Fruit fly (Drosophila melanogaster) whole organism, embryonic: ENCODE results near the gene CG3222.

Experiments
- Ada2b ChIP-seq: fragments of 200-800 bp; sonication (Bioruptor generic); IDR thresholded peaks from 2 replicates; pipeline ENCODE4 v1.3.6; 2022; ENCODE audit warnings: missing biosample characterization, missing genetic modification characterization
- Atf-2 ChIP-seq: fragments of 200-800 bp; sonication (Bioruptor generic); optimal IDR thresholded peaks from 2 replicates; lab custom pipeline; 2016; ENCODE audit warnings: missing biosample characterization, missing genetic modification characterization
- Awh ChIP-seq: fragments of 200-800 bp; sonication (Bioruptor generic); IDR thresholded peaks from 2 replicates; pipeline ENCODE4, ENCODE4 v1.3.6; 2022; ENCODE audit warnings: missing biosample characterization, missing genetic modification characterization
- CG10431 ChIP-seq: fragments of 200-800 bp; sonication (Bioruptor generic); optimal IDR thresholded peaks from 3 replicates; lab custom pipeline; 2018; ENCODE audit warnings: missing biosample characterization, mild to moderate bottlenecking, missing genetic modification characterization
- CG12659 ChIP-seq: fragments of 200-800 bp; sonication (Bioruptor generic); optimal IDR thresholded peaks from 3 replicates; lab custom pipeline; 2017; ENCODE audit warnings: mild to moderate bottlenecking, missing biosample characterization, missing genetic modification reagents, missing genetic modification characterization
- CG14441 ChIP-seq: fragments of 200-800 bp; sonication (Bioruptor generic); IDR thresholded peaks from 2 replicates; pipeline ENCODE4 v1.3.6; 2022; ENCODE audit warnings: missing biosample characterization, missing genetic modification characterization
- CG15011 ChIP-seq: fragments of 200-800 bp; sonication (Bioruptor generic); optimal IDR thresholded peaks from 3 replicates; lab custom pipeline; 2018; ENCODE audit warnings: missing biosample characterization, mild to moderate bottlenecking, missing genetic modification characterization
- CG16815 ChIP-seq: fragments of 200-800 bp; sonication (Bioruptor generic); optimal IDR thresholded peaks from 3 replicates; lab custom pipeline; 2017; ENCODE audit warnings: missing biosample characterization, mild to moderate bottlenecking, missing genetic modification characterization
- CG1832 ChIP-seq: fragments of 200-800 bp; sonication (Bioruptor generic); optimal IDR thresholded peaks from 2 replicates; lab custom pipeline; 2017; ENCODE audit warnings: missing biosample characterization, mild to moderate bottlenecking, missing genetic modification characterization, inconsistent platforms
- CG2875 ChIP-seq: fragments of 200-800 bp; sonication (Bioruptor generic); optimal IDR thresholded peaks from 2 replicates; lab custom pipeline; 2017; ENCODE audit warnings: missing biosample characterization, mild to moderate bottlenecking, missing genetic modification characterization, missing genetic modification reagents
- CG34224 ChIP-seq: fragments of 200-800 bp; sonication (Bioruptor generic); IDR thresholded peaks from 3 replicates; pipeline ENCODE4 v1.3.6; 2022; ENCODE audit warnings: missing biosample characterization, missing genetic modification characterization; ENCODE audit not compliant: partially characterized antibody
- CG4730 ChIP-seq: fragments of 200-800 bp; sonication (Bioruptor generic); IDR thresholded peaks from 2 replicates; pipeline ENCODE4 v1.3.6; 2022; ENCODE audit warnings: missing biosample characterization, missing genetic modification characterization
- CG7372 ChIP-seq: fragments of 200-800 bp; sonication (Bioruptor generic); IDR thresholded peaks from 2 replicates; pipeline ENCODE4 v1.3.6; 2022; ENCODE audit warnings: missing biosample characterization, missing genetic modification characterization
- CG7556 ChIP-seq: fragments of 200-800 bp; sonication (Bioruptor generic); optimal IDR thresholded peaks from 2 replicates; lab custom pipeline; 2017; ENCODE audit warnings: missing biosample characterization, mild to moderate bottlenecking, missing genetic modification characterization
- CG8944 ChIP-seq: fragments of 200-800 bp; sonication (Bioruptor generic); optimal IDR thresholded peaks from 3 replicates; lab custom pipeline; 2016; ENCODE audit warnings: missing biosample characterization, missing genetic modification characterization
- Ets65A ChIP-seq: fragments of 200-800 bp; sonication (Bioruptor generic); peaks from one replicate; lab custom pipeline; 2016; ENCODE audit warnings: missing biosample characterization, missing genetic modification characterization
- Fer3 ChIP-seq: fragments of 200-800 bp; sonication (Bioruptor generic); optimal IDR thresholded peaks from 2 replicates; lab custom pipeline; 2018; ENCODE audit warnings: missing biosample characterization, mild to moderate bottlenecking, missing genetic modification characterization, moderate library complexity
- HLH4C ChIP-seq: fragments of 200-800 bp; sonication (Bioruptor generic); IDR thresholded peaks from 3 replicates; pipeline ENCODE4 v1.3.6; 2022; ENCODE audit warnings: missing biosample characterization, missing genetic modification characterization; ENCODE audit not compliant: partially characterized antibody
- HLH54F ChIP-seq: fragments of 200-800 bp; sonication (Bioruptor generic); optimal IDR thresholded peaks from 3 replicates; lab custom pipeline; 2016; ENCODE audit warnings: missing biosample characterization, missing genetic modification characterization
- HmgZ ChIP-seq: fragments of 200-800 bp; sonication (Bioruptor generic); optimal IDR thresholded peaks from 2 replicates; lab custom pipeline; 2018; ENCODE audit warnings: missing biosample characterization, mild to moderate bottlenecking, missing genetic modification characterization
- Lpt ChIP-seq: fragments of >200 bp; optimal IDR thresholded peaks from 2 replicates; lab custom pipeline; 2018; ENCODE audit warnings: missing biosample characterization, missing genetic modification characterization
- NFAT ChIP-seq: fragments of 200-800 bp; sonication (Bioruptor generic); IDR thresholded peaks from 2 replicates; pipeline ENCODE4 v1.3.6; 2022; ENCODE audit warnings: missing biosample characterization, missing genetic modification characterization
- YL-1 ChIP-seq: fragments of 200-800 bp; sonication (Bioruptor generic); optimal IDR thresholded peaks from 3 replicates; lab custom pipeline; 2017; ENCODE audit warnings: missing biosample characterization, mild to moderate bottlenecking, missing genetic modification characterization
- amos ChIP-seq: fragments of 200-800 bp; sonication (Bioruptor generic); IDR thresholded peaks from 2 replicates; pipeline ENCODE4 v1.3.6; 2022; ENCODE audit warnings: missing biosample characterization, missing genetic modification characterization; ENCODE audit not compliant: partially characterized antibody
- ash1 ChIP-seq: fragments of 200-800 bp; sonication (Bioruptor generic); optimal IDR thresholded peaks from 2 replicates; lab custom pipeline; 2018; ENCODE audit warnings: missing biosample characterization, mild to moderate bottlenecking, missing genetic modification characterization
- ato ChIP-seq: fragments of 200-800 bp; sonication (Bioruptor generic); IDR thresholded peaks from 2 replicates; pipeline ENCODE4 v1.3.6; 2022; ENCODE audit warnings: missing biosample characterization, missing genetic modification characterization; ENCODE audit not compliant: partially characterized antibody
- caup ChIP-seq: fragments of 200-800 bp; sonication (Bioruptor generic); optimal IDR thresholded peaks from 3 replicates; lab custom pipeline; 2017; ENCODE audit warnings: missing biosample characterization, mild to moderate bottlenecking, missing genetic modification characterization, moderate library complexity; ENCODE audit not compliant: severe bottlenecking
- cg ChIP-seq: fragments of 200-800 bp; sonication (Bioruptor generic); optimal IDR thresholded peaks from 3 replicates; lab custom pipeline; 2019; ENCODE audit warnings: missing biosample characterization, mild to moderate bottlenecking, missing genetic modification characterization, moderate library complexity
- crc ChIP-seq: fragments of 200-800 bp; sonication (Bioruptor generic); optimal IDR thresholded peaks from 2 replicates; lab custom pipeline; 2016; ENCODE audit warnings: missing biosample characterization, missing genetic modification characterization
- cwo ChIP-seq: fragments of 200-800 bp; sonication (Bioruptor generic); optimal IDR thresholded peaks from 3 replicates; lab custom pipeline; 2017; ENCODE audit warnings: missing biosample characterization, missing genetic modification characterization, mild to moderate bottlenecking, moderate library complexity, missing genetic modification reagents
- dimm ChIP-seq: fragments of 200-800 bp; sonication (Bioruptor generic); IDR thresholded peaks from 2 replicates; pipeline ENCODE4 v1.3.6; 2022; ENCODE audit warnings: missing biosample characterization, missing genetic modification characterization
- eve ChIP-seq, 2 experiments: fragments of >200 bp; optimal IDR thresholded peaks; 2 replicates each; lab custom pipeline; 2017; ENCODE audit warnings: missing biosample characterization in 2 of 2, missing genetic modification characterization in 2 of 2
- ftz-f1 ChIP-seq: fragments of 200-800 bp; sonication (Bioruptor generic); optimal IDR thresholded peaks from 2 replicates; lab custom pipeline; 2016; ENCODE audit warnings: missing biosample characterization, missing genetic modification characterization
- insv ChIP-seq, 2 experiments: fragments of 200-800 bp; sonication (Bioruptor generic); optimal IDR thresholded peaks; 3 replicates each; lab custom pipeline; 2016 to 2018; ENCODE audit warnings: missing biosample characterization in 2 of 2, missing genetic modification characterization in 2 of 2
- ken ChIP-seq: fragments of 200-800 bp; sonication (Bioruptor generic); IDR thresholded peaks from 3 replicates; pipeline ENCODE4 v1.3.6; 2022; ENCODE audit warnings: missing biosample characterization, missing genetic modification characterization
- lola ChIP-seq, 3 experiments: fragments of >200 bp in 2 of 3; fragments of 200-800 bp in 1 of 3; sonication (Bioruptor generic) in 1 of 3; optimal IDR thresholded peaks; 2 replicates each; lab custom pipeline; 2017 to 2019; ENCODE audit warnings: missing biosample characterization in 3 of 3, missing genetic modification characterization in 3 of 3, mild to moderate bottlenecking in 1 of 3, moderate library complexity in 1 of 3
- luna ChIP-seq: fragments of 200-800 bp; sonication (Bioruptor generic); optimal IDR thresholded peaks from 2 replicates; lab custom pipeline; 2016; ENCODE audit warnings: missing biosample characterization, missing genetic modification characterization
- nau ChIP-seq: fragments of 200-800 bp; sonication (Bioruptor generic); optimal IDR thresholded peaks from 3 replicates; lab custom pipeline; 2017; ENCODE audit warnings: missing biosample characterization, mild to moderate bottlenecking, missing genetic modification characterization, missing genetic modification reagents
- odd ChIP-seq: fragments of 200-800 bp; sonication (Bioruptor generic); optimal IDR thresholded peaks from 2 replicates; lab custom pipeline; 2017; ENCODE audit warnings: missing biosample characterization, mild to moderate bottlenecking, missing genetic modification characterization
- pb ChIP-seq: fragments of 200-800 bp; sonication (Bioruptor generic); optimal IDR thresholded peaks from 3 replicates; lab custom pipeline; 2016; ENCODE audit warnings: missing biosample characterization, missing genetic modification characterization
- psq ChIP-seq: fragments of 200-800 bp; sonication (Bioruptor generic); optimal IDR thresholded peaks from 2 replicates; lab custom pipeline; 2017; ENCODE audit warnings: missing biosample characterization, missing genetic modification characterization
- ro ChIP-seq: fragments of 200-800 bp; sonication (Bioruptor generic); IDR thresholded peaks from 2 replicates; pipeline ENCODE4 v1.3.6; 2022; ENCODE audit warnings: missing biosample characterization, missing genetic modification characterization
- sim ChIP-seq: fragments of 200-800 bp; sonication (Bioruptor generic); IDR thresholded peaks from 2 replicates; pipeline ENCODE4 v1.3.6; 2022; ENCODE audit warnings: missing biosample characterization, missing genetic modification characterization
- sisA ChIP-seq: fragments of 200-800 bp; sonication (Bioruptor generic); IDR thresholded peaks from 2 replicates; pipeline ENCODE4 v1.3.6; 2022; ENCODE audit warnings: missing biosample characterization, missing genetic modification characterization
- slbo ChIP-seq: fragments of 200-800 bp; sonication (Bioruptor generic); IDR thresholded peaks from 2 replicates; pipeline ENCODE4 v1.3.6; 2022; ENCODE audit warnings: missing biosample characterization, missing genetic modification characterization
- tgo ChIP-seq: fragments of 200-800 bp; sonication (Bioruptor generic); IDR thresholded peaks from 3 replicates; pipeline ENCODE4 v1.3.6; 2022; ENCODE audit warnings: missing biosample characterization, missing genetic modification characterization
- tna ChIP-seq: fragments of 200-800 bp; sonication (Bioruptor generic); IDR thresholded peaks from 2 replicates; pipeline ENCODE4 v1.3.6; 2022; ENCODE audit warnings: missing biosample characterization, missing genetic modification characterization; ENCODE audit not compliant: partially characterized antibody
- tup ChIP-seq: fragments of 200-800 bp; sonication (Bioruptor generic); optimal IDR thresholded peaks from 2 replicates; lab custom pipeline; 2016; ENCODE audit warnings: missing biosample characterization, mild to moderate bottlenecking, missing genetic modification characterization, moderate library complexity
- yki ChIP-seq: fragments of >200 bp; optimal IDR thresholded peaks from 3 replicates; lab custom pipeline; 2018

CG3222 gene

DNA sequence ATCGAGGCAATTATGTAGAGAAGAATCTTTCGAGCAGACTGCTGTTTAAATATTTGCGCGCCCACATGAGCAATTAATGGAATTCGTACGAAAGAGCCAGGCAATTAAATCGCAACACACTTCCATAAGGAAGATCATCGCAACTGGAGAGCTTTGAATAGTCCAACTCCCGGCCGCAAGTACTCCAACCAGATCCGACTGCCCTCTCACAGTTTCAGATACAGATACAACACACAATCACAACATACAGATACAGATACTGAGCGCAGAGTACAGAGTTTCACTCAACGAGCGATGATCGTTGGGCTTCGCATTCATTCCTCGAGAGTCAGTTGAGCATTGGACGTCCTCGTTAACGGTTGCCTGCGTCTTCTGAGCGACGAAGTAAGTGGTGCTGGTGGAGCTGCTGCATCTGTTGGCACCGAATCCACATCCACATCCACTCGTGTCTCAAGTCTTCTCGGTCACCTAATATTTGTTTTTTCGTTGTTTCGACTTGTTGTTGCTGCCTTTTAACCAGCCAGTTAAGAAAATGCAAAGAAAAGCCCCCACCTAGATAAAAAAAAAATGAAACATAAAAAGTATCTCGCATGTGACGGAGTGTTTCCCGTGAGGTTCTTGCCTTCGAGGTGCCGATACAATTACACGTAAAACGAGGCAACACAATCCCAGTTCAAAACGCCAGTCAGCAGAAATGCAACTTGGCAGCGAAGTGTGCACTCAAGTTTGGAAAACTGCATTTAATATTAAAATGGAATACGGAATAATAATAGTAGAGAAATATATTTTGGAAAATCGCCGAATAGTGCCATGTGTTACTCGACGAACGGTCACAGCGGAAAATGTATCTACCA lies 16.0 kb downstream of the CG3222 start, which contains the start of gene LanB2 (continued):
- no peak for TF ChIP-seq ftz-f1 (GFP tag; lab: Kevin White, UChicago)
- peak; percentile 28; the same call in 1 of the 2 replicates for TF ChIP-seq amos
- TF ChIP-seq cg (GFP tag; lab: Kevin White, UChicago) = peak; percentile 88
- TF ChIP-seq Fer3 (tag; lab: Kevin White, UChicago) = peak; percentile 5
- TF ChIP-seq CG8944 (GFP tag; lab: Kevin White, UChicago) = no peak
- no peak for TF ChIP-seq sisA (GFP tag; lab: Robert Waterston, UW)
- no peak for TF ChIP-seq CG10431 (GFP tag; lab: Kevin White, UChicago)
- TF ChIP-seq NFAT = no peak
- no peak for TF ChIP-seq ash1 (GFP tag; lab: Kevin White, UChicago)
- no peak for TF ChIP-seq Awh (GFP tag; lab: Robert Waterston, UW)
- no peak for TF ChIP-seq CG34224
- no peak for TF ChIP-seq Atf-2 (GFP tag; lab: Kevin White, UChicago)
- no peak for TF ChIP-seq Ets65A
- TF ChIP-seq CG2875 = no peak
- no peak for TF ChIP-seq CG7556 (GFP tag; lab: Kevin White, UChicago)
- TF ChIP-seq dimm (GFP tag; lab: Robert Waterston, UW) = no peak
- TF ChIP-seq CG16815 = no peak
- TF ChIP-seq cwo (GFP tag; lab: Kevin White, UChicago) = no peak
- TF ChIP-seq pb (GFP tag; lab: Kevin White, UChicago) = no peak
- TF ChIP-seq YL-1 (GFP tag; lab: Kevin White, UChicago) = no peak
- no peak for TF ChIP-seq eve (GFP tag; optimal IDR thresholded peaks at IDR 0.05; lab: Kevin White, UChicago)
- TF ChIP-seq crc = no peak
- TF ChIP-seq ken = no peak
- TF ChIP-seq insv (GFP tag; optimal IDR thresholded peaks at IDR 0.05; lab: Kevin White, UChicago) = peak in 1 of 2 experiments; percentile 87
- peak; percentile 35 for TF ChIP-seq odd (GFP tag; lab: Kevin White, UChicago)
- no peak for TF ChIP-seq yki (lab: Kevin White, UChicago)
- no peak for TF ChIP-seq lola (GFP tag; optimal IDR thresholded peaks at IDR 0.05; lab: Kevin White, UChicago)
- TF ChIP-seq HmgZ (tag; lab: Kevin White, UChicago) = no peak
- no peak for TF ChIP-seq ato (GFP tag; lab: Robert Waterston, UW)
- TF ChIP-seq caup = peak; percentile 28
- no peak for TF ChIP-seq luna (GFP tag; lab: Kevin White, UChicago)
- no peak; the same call in 1 of the 2 replicates for TF ChIP-seq tna
- no peak for TF ChIP-seq psq (GFP tag; lab: Kevin White, UChicago)
- no peak for TF ChIP-seq tgo (GFP tag; lab: Robert Waterston, UW)
- no peak for TF ChIP-seq CG7372
- TF ChIP-seq ro (GFP tag; lab: Robert Waterston, UW) = no peak
- TF ChIP-seq HLH4C (GFP tag; lab: Robert Waterston, UW) = peak; percentile 25; the same call in 1 of the 3 replicates
- no peak for TF ChIP-seq CG14441 (GFP tag; lab: Robert Waterston, UW)
- no peak for TF ChIP-seq tup
- TF ChIP-seq slbo (GFP tag; lab: Robert Waterston, UW) = no peak
- no peak for TF ChIP-seq HLH54F (GFP tag; lab: Kevin White, UChicago)
- no peak for TF ChIP-seq CG12659 (GFP tag; lab: Kevin White, UChicago)
- no peak for TF ChIP-seq CG1832
- TF ChIP-seq CG4730 (GFP tag; lab: Robert Waterston, UW) = no peak
- no peak for TF ChIP-seq CG15011 (GFP tag; lab: Kevin White, UChicago)
- no peak for TF ChIP-seq nau (GFP tag; lab: Kevin White, UChicago)
- TF ChIP-seq Lpt (GFP tag; lab: Kevin White, UChicago) = no peak
- TF ChIP-seq Ada2b (GFP tag; lab: Robert Waterston, UW) = no peak
- 0 out of 2 replicates have a peak, but pooled peaks have one; percentile 15 for TF ChIP-seq sim (GFP tag; lab: Robert Waterston, UW)
